Fruit fly (Drosophila melanogaster) whole organism, prepupa: ENCODE measurements around the gene CG5001.
A peak's percentile ranks its signal among the peaks of the same experiment; 100 is the strongest.

Source experiments
- Blimp-1 ChIP-seq: fragments of 200-800 bp; sonication (Bioruptor generic); optimal IDR thresholded peaks from 3 replicates; lab custom pipeline; 2017; ENCODE audit warnings: missing biosample characterization, missing genetic modification characterization, mild to moderate bottlenecking, moderate library complexity, missing genetic modification reagents
- CG11762 ChIP-seq: fragments of 200-800 bp; sonication (Bioruptor generic); optimal IDR thresholded peaks from 3 replicates; lab custom pipeline; 2016; ENCODE audit warnings: missing biosample characterization, missing genetic modification characterization; ENCODE audit not compliant: insufficient read depth
- CG1621 ChIP-seq: fragments of 200-800 bp; sonication (Bioruptor generic); optimal IDR thresholded peaks from 3 replicates; lab custom pipeline; 2018; ENCODE audit warnings: missing biosample characterization, mild to moderate bottlenecking, missing genetic modification characterization
- CG8319 ChIP-seq: fragments of 200-800 bp; sonication (Bioruptor generic); optimal IDR thresholded peaks from 3 replicates; lab custom pipeline; 2016; ENCODE audit warnings: missing biosample characterization, missing genetic modification characterization
- Eip75B ChIP-seq: fragments of 200-800 bp; sonication (Bioruptor generic); optimal IDR thresholded peaks from 3 replicates; lab custom pipeline; 2016; ENCODE audit warnings: missing biosample characterization, missing genetic modification characterization
- Eip78C ChIP-seq: fragments of 200-800 bp; sonication (Bioruptor generic); peaks from one replicate; lab custom pipeline; 2016; ENCODE audit warnings: missing biosample characterization, missing genetic modification characterization
- Gug ChIP-seq: fragments of 200-800 bp; sonication (Bioruptor generic); IDR thresholded peaks from 2 replicates; pipeline ENCODE4 v1.3.6; 2022; ENCODE audit warnings: missing biosample characterization, missing genetic modification characterization
- Hr38 ChIP-seq: sonication (Bioruptor generic); optimal IDR thresholded peaks from 2 replicates; lab custom pipeline; 2016; ENCODE audit warnings: missing biosample characterization, missing genetic modification characterization
- Hr39 ChIP-seq: fragments of 200-800 bp; sonication (Bioruptor generic); optimal IDR thresholded peaks from 2 replicates; lab custom pipeline; 2016; ENCODE audit warnings: missing biosample characterization, missing genetic modification characterization
- OdsH ChIP-seq: fragments of 200-800 bp; sonication (Bioruptor generic); optimal IDR thresholded peaks from 3 replicates; lab custom pipeline; 2016; ENCODE audit warnings: missing biosample characterization, missing genetic modification characterization
- achi ChIP-seq: fragments of 200-800 bp; sonication (Bioruptor generic); optimal IDR thresholded peaks from 3 replicates; lab custom pipeline; 2016; ENCODE audit warnings: missing biosample characterization, missing genetic modification characterization
- dac ChIP-seq: fragments of 200-800 bp; sonication (Bioruptor generic); optimal IDR thresholded peaks from 2 replicates; lab custom pipeline; 2017; ENCODE audit warnings: missing biosample characterization, mild to moderate bottlenecking, missing genetic modification characterization
- dsx ChIP-seq: fragments of 200-800 bp; optimal IDR thresholded peaks from 3 replicates; lab custom pipeline; 2019; ENCODE audit warnings: missing biosample characterization, mild to moderate bottlenecking, missing genetic modification characterization, moderate library complexity; ENCODE audit not compliant: poor library complexity, severe bottlenecking
- eg ChIP-seq: fragments of 200-800 bp; sonication (Bioruptor generic); IDR thresholded peaks from 3 replicates; pipeline ENCODE4 v1.3.6; 2022; ENCODE audit warnings: missing biosample characterization, missing genetic modification characterization
- esn ChIP-seq: fragments of 200-800 bp; sonication (Bioruptor generic); optimal IDR thresholded peaks from 2 replicates; lab custom pipeline; 2016; ENCODE audit warnings: missing biosample characterization, mild to moderate bottlenecking, missing genetic modification characterization, moderate library complexity
- fd59A ChIP-seq: fragments of 200-800 bp; sonication (Bioruptor generic); optimal IDR thresholded peaks from 2 replicates; lab custom pipeline; 2017; ENCODE audit warnings: missing biosample characterization, mild to moderate bottlenecking, missing genetic modification characterization, missing genetic modification reagents
- net ChIP-seq: fragments of 200-800 bp; sonication (Bioruptor generic); optimal IDR thresholded peaks from 3 replicates; lab custom pipeline; 2016; ENCODE audit warnings: missing biosample characterization, missing genetic modification characterization
- ss ChIP-seq, 2 experiments: fragments of 200-800 bp; sonication (Bioruptor generic); optimal IDR thresholded peaks; 2 replicates in 1 of 2; 3 replicates in 1 of 2; lab custom pipeline; 2017 to 2018; ENCODE audit warnings: mild to moderate bottlenecking in 2 of 2, missing biosample characterization in 2 of 2, missing genetic modification characterization in 2 of 2, moderate library complexity in 1 of 2
- svp ChIP-seq: fragments of 200-800 bp; sonication (Bioruptor generic); peaks from one replicate; lab custom pipeline; 2016; ENCODE audit warnings: missing biosample characterization, missing genetic modification characterization

The CG5001 gene

DNA sequence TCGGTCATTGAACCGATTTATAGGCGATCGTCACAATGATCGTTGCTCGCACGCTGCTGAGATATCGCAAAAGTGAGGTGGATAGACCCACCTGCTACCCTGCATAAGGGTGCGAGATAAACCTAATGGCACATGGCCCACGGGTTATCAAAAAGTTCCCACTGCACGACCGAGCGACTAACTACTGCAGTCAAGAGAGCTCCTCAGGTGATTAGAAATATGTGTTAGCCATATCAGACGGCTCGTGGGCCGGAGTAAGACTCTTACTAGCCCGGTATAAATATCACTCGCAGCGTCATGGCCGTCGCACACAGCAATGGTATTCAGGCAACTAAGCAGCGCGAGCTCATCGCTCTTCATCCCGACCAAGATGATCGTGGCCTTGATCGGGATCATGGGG is 33.4 kb downstream of the CG5001 start, which contains the start of gene CG42329:
Gene CG42329 (plus strand): TSS at position 301 of the 400 bp plus-strand sequence.
- no peak for TF ChIP-seq CG11762 (GFP tag; lab: Kevin White, UChicago)
- no peak for TF ChIP-seq esn (GFP tag; lab: Kevin White, UChicago)
- no peak for TF ChIP-seq Gug (GFP tag; lab: Robert Waterston, UW)
- TF ChIP-seq dac (GFP tag; lab: Kevin White, UChicago): no peak
- no peak for TF ChIP-seq dsx (GFP tag; lab: Kevin White, UChicago)
- TF ChIP-seq Hr38 (GFP tag; lab: Kevin White, UChicago): no peak
- TF ChIP-seq, all 60 proteins: peak for 0

DNA sequence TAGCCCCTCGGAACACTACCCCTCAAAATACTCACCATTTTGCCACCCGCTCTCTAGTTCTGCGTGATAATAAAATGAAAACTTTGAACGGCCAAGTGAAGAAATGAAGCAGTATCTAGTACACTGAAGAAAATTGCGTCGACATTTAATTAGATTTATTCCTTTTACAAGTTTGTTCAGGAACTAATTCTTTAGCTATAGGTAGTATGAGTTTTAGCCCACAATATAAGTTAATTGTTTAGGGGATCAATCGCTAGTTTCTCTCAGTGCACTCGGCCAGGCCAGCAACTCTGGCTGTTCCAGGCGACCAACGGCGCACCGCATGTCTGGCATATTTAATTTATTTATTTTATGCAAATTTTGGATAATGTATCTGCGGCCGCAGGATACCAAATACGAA is 45.1 kb downstream of the CG5001 start:
- no peak for TF ChIP-seq fd59A (GFP tag; lab: Kevin White, UChicago)
- no peak for TF ChIP-seq CG1621 (tag; lab: Kevin White, UChicago)
- TF ChIP-seq CG8319 (GFP tag; lab: Kevin White, UChicago): no peak
- peak; percentile 52 for TF ChIP-seq svp (GFP tag; lab: Kevin White, UChicago)
- TF ChIP-seq OdsH (GFP tag; lab: Kevin White, UChicago): no peak
- peak; percentile 45 for TF ChIP-seq Eip78C (GFP tag; lab: Kevin White, UChicago)

DNA sequence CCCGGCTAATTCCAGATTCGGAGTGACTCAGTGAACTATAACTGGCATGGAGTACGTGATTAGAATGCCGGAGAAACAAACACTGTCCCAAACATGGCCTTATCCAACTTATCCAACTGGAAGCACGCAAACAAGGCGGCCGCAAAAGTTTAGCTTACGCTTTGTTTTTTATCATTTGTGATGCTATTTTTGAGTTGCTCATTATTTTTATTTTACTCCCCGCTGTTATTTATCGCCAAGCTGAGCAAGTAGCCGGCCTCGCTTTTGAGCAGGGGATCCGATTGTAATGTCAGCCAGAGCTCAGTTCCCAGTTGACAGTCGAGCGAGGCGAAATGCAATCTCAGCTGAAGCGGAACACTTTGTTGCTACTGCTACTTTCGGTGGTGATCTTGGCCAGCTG is 54.2 kb downstream of the CG5001 start, which contains the start of gene CG5397:
Gene CG5397 (plus strand): TSS at position 301 of the 400 bp plus-strand sequence.
- TF ChIP-seq ss (GFP tag; optimal IDR thresholded peaks at IDR 0.05; lab: Kevin White, UChicago) (no peak), Eip75B (GFP tag; lab: Kevin White, UChicago) (no peak), eg (GFP tag; lab: Robert Waterston, UW) (no peak), CG8319 (GFP tag; lab: Kevin White, UChicago) (no peak), net (no peak), Blimp-1 (GFP tag; lab: Kevin White, UChicago) (no peak), achi (no peak), Hr39 (GFP tag; lab: Kevin White, UChicago) (no peak)
